Fruit fly (Drosophila melanogaster) whole organism, embryonic: Measurements from ENCODE around the gene CG5355.

ENCODE experiments used
- Antp ChIP-seq: fragments of 200-800 bp; sonication (Bioruptor generic); optimal IDR thresholded peaks from 3 replicates; lab custom pipeline; 2016; ENCODE audit warnings: missing biosample characterization, missing genetic modification characterization
- CG10267 ChIP-seq: fragments of 200-800 bp; sonication (Bioruptor generic); optimal IDR thresholded peaks from 2 replicates; lab custom pipeline; 2018; ENCODE audit warnings: missing biosample characterization, mild to moderate bottlenecking, missing genetic modification characterization, moderate library complexity
- CG12659 ChIP-seq: fragments of 200-800 bp; sonication (Bioruptor generic); optimal IDR thresholded peaks from 3 replicates; lab custom pipeline; 2017; ENCODE audit warnings: mild to moderate bottlenecking, missing biosample characterization, missing genetic modification reagents, missing genetic modification characterization
- CG13287 ChIP-seq: fragments of 200-800 bp; sonication (Bioruptor generic); IDR thresholded peaks from 2 replicates; pipeline ENCODE4 v1.3.6; 2022; ENCODE audit warnings: missing biosample characterization, missing genetic modification characterization; ENCODE audit not compliant: partially characterized antibody
- CG1832 ChIP-seq: fragments of 200-800 bp; sonication (Bioruptor generic); optimal IDR thresholded peaks from 2 replicates; lab custom pipeline; 2017; ENCODE audit warnings: missing biosample characterization, mild to moderate bottlenecking, missing genetic modification characterization, inconsistent platforms
- CG2116 ChIP-seq: fragments of 200-800 bp; sonication (Bioruptor generic); optimal IDR thresholded peaks from 3 replicates; lab custom pipeline; 2018; ENCODE audit warnings: missing biosample characterization, mild to moderate bottlenecking, missing genetic modification characterization
- CG30020 ChIP-seq: fragments of 200-800 bp; optimal IDR thresholded peaks from 2 replicates; lab custom pipeline; 2019; ENCODE audit warnings: missing biosample characterization, mild to moderate bottlenecking, missing genetic modification characterization, moderate library complexity
- CG6254 ChIP-seq: fragments of 200-800 bp; sonication (Bioruptor generic); optimal IDR thresholded peaks from 3 replicates; lab custom pipeline; 2017; ENCODE audit warnings: mild to moderate bottlenecking, missing biosample characterization, missing genetic modification reagents, missing genetic modification characterization
- CG6272 ChIP-seq: fragments of 200-800 bp; sonication (Bioruptor generic); IDR thresholded peaks from 2 replicates; pipeline ENCODE4 v1.3.6; 2022; ENCODE audit warnings: missing biosample characterization, missing genetic modification characterization
- CG6791 ChIP-seq: fragments of 200-800 bp; sonication (Bioruptor generic); IDR thresholded peaks from 3 replicates; pipeline ENCODE4 v1.3.6; 2022; ENCODE audit warnings: missing biosample characterization, missing genetic modification characterization; ENCODE audit not compliant: partially characterized antibody
- CG7963 ChIP-seq: fragments of 200-800 bp; sonication (Bioruptor generic); IDR thresholded peaks from 3 replicates; pipeline ENCODE4 v1.3.6; 2022; ENCODE audit warnings: missing biosample characterization, missing genetic modification characterization; ENCODE audit not compliant: partially characterized antibody
- CG7987 ChIP-seq: fragments of 200-800 bp; sonication (Bioruptor generic); optimal IDR thresholded peaks from 2 replicates; lab custom pipeline; 2018; ENCODE audit warnings: missing biosample characterization, mild to moderate bottlenecking, missing genetic modification characterization, moderate library complexity
- Dll ChIP-seq: fragments of 200-800 bp; sonication (Bioruptor generic); IDR thresholded peaks from 4 replicates; pipeline ENCODE4 v1.3.6; 2022; ENCODE audit warnings: missing biosample characterization, missing genetic modification characterization; ENCODE audit not compliant: partially characterized antibody
- Doc3 ChIP-seq: fragments of 200-800 bp; sonication (Bioruptor generic); IDR thresholded peaks from 3 replicates; pipeline ENCODE4 v1.3.6; 2022; ENCODE audit warnings: missing biosample characterization, missing genetic modification characterization; ENCODE audit not compliant: partially characterized antibody
- Dp ChIP-seq: fragments of 200-800 bp; sonication (Bioruptor generic); optimal IDR thresholded peaks from 2 replicates; lab custom pipeline; 2018; ENCODE audit warnings: missing biosample characterization, mild to moderate bottlenecking, missing genetic modification characterization, moderate library complexity
- Dref ChIP-seq: fragments of 200-800 bp; sonication (Bioruptor generic); IDR thresholded peaks from 2 replicates; pipeline ENCODE4 v1.3.6; 2022; ENCODE audit warnings: missing biosample characterization, missing genetic modification characterization
- E2f2 ChIP-seq: fragments of 200-800 bp; sonication (Bioruptor generic); IDR thresholded peaks from 2 replicates; pipeline ENCODE4 v1.3.6; 2022; ENCODE audit warnings: missing biosample characterization, missing genetic modification characterization
- H2.0 ChIP-seq: fragments of 200-800 bp; sonication (Bioruptor generic); IDR thresholded peaks from 2 replicates; pipeline ENCODE4 v1.3.6; 2022; ENCODE audit warnings: missing biosample characterization, missing genetic modification characterization
- MBD-R2 ChIP-seq: fragments of 200-800 bp; sonication (Bioruptor generic); IDR thresholded peaks from 2 replicates; pipeline ENCODE4 v1.3.6; 2022; ENCODE audit warnings: missing biosample characterization, missing genetic modification characterization
- MESR4 ChIP-seq: fragments of 200-800 bp; sonication (Bioruptor generic); optimal IDR thresholded peaks from 2 replicates; lab custom pipeline; 2018; ENCODE audit warnings: missing biosample characterization, mild to moderate bottlenecking, missing genetic modification characterization, moderate library complexity
- Max ChIP-seq: fragments of 200-800 bp; sonication (Bioruptor generic); optimal IDR thresholded peaks from 2 replicates; lab custom pipeline; 2016; ENCODE audit warnings: missing biosample characterization, mild to moderate bottlenecking, missing genetic modification characterization
- Med ChIP-seq: fragments of 200-800 bp; sonication (Bioruptor generic); peaks from one replicate; lab custom pipeline; 2016; ENCODE audit warnings: missing biosample characterization, missing genetic modification characterization, mild to moderate bottlenecking, inconsistent platforms, moderate library complexity
- Myb ChIP-seq: fragments of 200-800 bp; sonication (Bioruptor generic); optimal IDR thresholded peaks from 2 replicates; lab custom pipeline; 2016; ENCODE audit warnings: missing biosample characterization, missing genetic modification characterization
- Opbp ChIP-seq: fragments of 200-800 bp; sonication (Bioruptor generic); IDR thresholded peaks from 3 replicates; pipeline ENCODE4 v1.3.6; 2022; ENCODE audit warnings: missing biosample characterization, missing genetic modification characterization; ENCODE audit not compliant: partially characterized antibody
- Six4 ChIP-seq: fragments of 200-800 bp; sonication (Bioruptor generic); optimal IDR thresholded peaks from 2 replicates; lab custom pipeline; 2016; ENCODE audit warnings: missing biosample characterization, missing genetic modification characterization
- Sry-δ ChIP-seq: fragments of 200-800 bp; sonication (Bioruptor generic); optimal IDR thresholded peaks from 2 replicates; lab custom pipeline; 2016; ENCODE audit warnings: missing biosample characterization, missing genetic modification characterization
- amos ChIP-seq: fragments of 200-800 bp; sonication (Bioruptor generic); IDR thresholded peaks from 2 replicates; pipeline ENCODE4 v1.3.6; 2022; ENCODE audit warnings: missing biosample characterization, missing genetic modification characterization; ENCODE audit not compliant: partially characterized antibody
- ato ChIP-seq: fragments of 200-800 bp; sonication (Bioruptor generic); IDR thresholded peaks from 2 replicates; pipeline ENCODE4 v1.3.6; 2022; ENCODE audit warnings: missing biosample characterization, missing genetic modification characterization; ENCODE audit not compliant: partially characterized antibody
- hb ChIP-seq: fragments of 200-800 bp; sonication (Bioruptor generic); IDR thresholded peaks from 3 replicates; pipeline ENCODE4 v1.3.6; 2022; ENCODE audit warnings: missing biosample characterization, missing genetic modification characterization; ENCODE audit not compliant: partially characterized antibody
- inv ChIP-seq: fragments of 200-800 bp; sonication (Bioruptor generic); IDR thresholded peaks from 2 replicates; pipeline ENCODE4 v1.3.6; 2022; ENCODE audit warnings: missing biosample characterization, missing genetic modification characterization; ENCODE audit not compliant: partially characterized antibody
- knrl ChIP-seq: fragments of 200-800 bp; sonication (Bioruptor generic); IDR thresholded peaks from 3 replicates; pipeline ENCODE4 v1.3.6; 2022; ENCODE audit warnings: missing biosample characterization, missing genetic modification characterization; ENCODE audit not compliant: partially characterized antibody
- onecut ChIP-seq: fragments of 200-800 bp; sonication (Bioruptor generic); IDR thresholded peaks from 2 replicates; pipeline ENCODE4 v1.3.6; 2022; ENCODE audit warnings: missing biosample characterization, missing genetic modification characterization
- pfk ChIP-seq: fragments of 200-800 bp; sonication (Bioruptor generic); optimal IDR thresholded peaks from 2 replicates; lab custom pipeline; 2018; ENCODE audit warnings: missing biosample characterization, mild to moderate bottlenecking, missing genetic modification characterization, moderate library complexity
- pzg ChIP-seq: fragments of 200-800 bp; sonication (Bioruptor generic); optimal IDR thresholded peaks from 3 replicates; lab custom pipeline; 2018; ENCODE audit warnings: missing biosample characterization, mild to moderate bottlenecking, missing genetic modification characterization, moderate library complexity
- rib ChIP-seq: fragments of 200-800 bp; sonication (Bioruptor generic); IDR thresholded peaks from 2 replicates; pipeline ENCODE4 v1.3.6; 2022; ENCODE audit warnings: missing biosample characterization, missing genetic modification characterization
- sna ChIP-seq: fragments of 200-800 bp; sonication (Bioruptor generic); IDR thresholded peaks from 2 replicates; pipeline ENCODE4 v1.3.6; 2022; ENCODE audit warnings: missing biosample characterization, missing genetic modification characterization; ENCODE audit not compliant: partially characterized antibody
- sug ChIP-seq: fragments of 200-800 bp; optimal IDR thresholded peaks from 2 replicates; lab custom pipeline; 2019; ENCODE audit warnings: missing biosample characterization, mild to moderate bottlenecking, missing genetic modification characterization, moderate library complexity
- tll ChIP-seq, 2 experiments: fragments of 200-800 bp in 1 of 2; fragments of >200 bp in 1 of 2; sonication (Bioruptor generic) in 1 of 2; optimal IDR thresholded peaks; 2 replicates each; lab custom pipeline; 2017 to 2019; ENCODE audit warnings: missing biosample characterization in 2 of 2, missing genetic modification characterization in 2 of 2, mild to moderate bottlenecking in 1 of 2, moderate library complexity in 1 of 2
- tna ChIP-seq: fragments of 200-800 bp; sonication (Bioruptor generic); IDR thresholded peaks from 2 replicates; pipeline ENCODE4 v1.3.6; 2022; ENCODE audit warnings: missing biosample characterization, missing genetic modification characterization; ENCODE audit not compliant: partially characterized antibody
- tup ChIP-seq: fragments of 200-800 bp; sonication (Bioruptor generic); optimal IDR thresholded peaks from 2 replicates; lab custom pipeline; 2016; ENCODE audit warnings: missing biosample characterization, mild to moderate bottlenecking, missing genetic modification characterization, moderate library complexity
- unc-4 ChIP-seq: fragments of 200-800 bp; sonication (Bioruptor generic); IDR thresholded peaks from 2 replicates; pipeline ENCODE4 v1.3.6; 2022; ENCODE audit warnings: missing biosample characterization, missing genetic modification characterization; ENCODE audit not compliant: partially characterized antibody
- unpg ChIP-seq: fragments of 200-800 bp; sonication (Bioruptor generic); optimal IDR thresholded peaks from 3 replicates; lab custom pipeline; 2018; ENCODE audit warnings: missing biosample characterization, mild to moderate bottlenecking, missing genetic modification characterization, moderate library complexity

Gene CG5355

DNA sequence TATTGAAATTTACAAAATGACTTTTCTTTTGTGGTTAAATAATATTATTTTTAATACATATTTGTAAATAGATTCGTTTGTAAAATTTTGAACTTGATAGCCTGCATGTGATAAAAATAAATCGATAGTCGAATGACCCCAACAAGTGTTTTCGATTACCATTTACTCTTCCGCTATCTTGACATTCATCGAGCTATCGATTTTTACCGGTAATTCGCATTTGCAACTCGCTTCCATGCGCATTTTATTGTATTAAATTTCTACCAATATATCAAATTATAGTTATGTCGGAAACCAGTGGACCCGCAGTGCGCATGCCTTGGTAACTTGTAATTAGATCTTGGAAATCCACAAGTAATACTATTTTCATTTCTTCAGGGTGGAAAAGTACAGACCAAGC is 5.7 kb upstream of the CG5355 start, which contains the start of gene RfC3 (continued):
- TF ChIP-seq CG1832 (GFP tag; lab: Kevin White, UChicago) (no peak), rib (0 out of 2 replicates have a peak, but pooled peaks have one; percentile 11), Doc3 (GFP tag; lab: Robert Waterston, UW) (peak; percentile 75), onecut (GFP tag; lab: Robert Waterston, UW) (peak; percentile 54; the same call in 1 of the 2 replicates), unc-4 (peak; percentile 75), CG12659 (peak; percentile 7), MESR4 (GFP tag; lab: Kevin White, UChicago) (peak; percentile 29), Dref (GFP tag; lab: Robert Waterston, UW) (peak; percentile 95), unpg (no peak), CG10267 (peak; percentile 21), Opbp (GFP tag; lab: Robert Waterston, UW) (peak; percentile 73; the same call in 2 of the 3 replicates), Max (GFP tag; lab: Kevin White, UChicago) (peak; percentile 28), sug (tag; lab: Kevin White, UChicago) (peak; percentile 20), CG6254 (GFP tag; lab: Kevin White, UChicago) (no peak), CG13287 (GFP tag; lab: Robert Waterston, UW) (peak; percentile 92), Dll (peak; percentile 85), Dp (GFP tag; lab: Kevin White, UChicago) (peak; percentile 92), H2.0 (GFP tag; lab: Robert Waterston, UW) (no peak), E2f2 (peak; percentile 90), ato (peak; percentile 94), pzg (peak; percentile 64), tll (GFP tag; optimal IDR thresholded peaks at IDR 0.05; lab: Kevin White, UChicago) (no peak), tup (GFP tag; lab: Kevin White, UChicago) (no peak), MBD-R2 (GFP tag; lab: Robert Waterston, UW) (peak; percentile 51; the same call in 1 of the 2 replicates), tna (GFP tag; lab: Robert Waterston, UW) (peak; percentile 97), Six4 (no peak), CG7987 (GFP tag; lab: Kevin White, UChicago) (no peak), CG7963 (GFP tag; lab: Robert Waterston, UW) (peak; percentile 94), Myb (GFP tag; lab: Kevin White, UChicago) (peak; percentile 85), knrl (GFP tag; lab: Robert Waterston, UW) (peak; percentile 59; the same call in 2 of the 3 replicates), inv (peak; percentile 89), pfk (peak; percentile 48), Med (peak; percentile 54), Antp (GFP tag; lab: Kevin White, UChicago) (no peak), CG2116 (GFP tag; lab: Kevin White, UChicago) (peak; percentile 94), amos (GFP tag; lab: Robert Waterston, UW) (peak; percentile 76; the same call in 1 of the 2 replicates), sna (peak; percentile 79), hb (GFP tag; lab: Robert Waterston, UW) (peak; percentile 80), CG30020 (tag; lab: Kevin White, UChicago) (peak; percentile 92), CG6791 (GFP tag; lab: Robert Waterston, UW) (peak; percentile 89), Sry-δ (peak; percentile 31), CG6272 (no peak)
